Fruit fly (Drosophila melanogaster): Measurements from ENCODE around the gene pad.

- TF ChIP-seq Scr (GFP tag; IDR thresholded peaks at IDR 0.05; ENCODE audit: partially characterized antibody) (no peak), CG6854 (GFP tag; optimal IDR thresholded peaks at IDR 0.05) (no peak), H2.0 (GFP tag; IDR thresholded peaks at IDR 0.05) (no peak), NfI (GFP tag; optimal IDR thresholded peaks at IDR 0.05) (no peak), Ravus (GFP tag; IDR thresholded peaks at IDR 0.05) (no peak), CG11398 (GFP tag; optimal IDR thresholded peaks at IDR 0.05) (no peak)
These were observed 5.6 kb downstream of the pad start for dm6 chr3R:16347626-16348264.
